Fruit fly (Drosophila melanogaster) whole organism, wandering third instar larva: Measurements from ENCODE around the gene eIF1A.

Experiments
- Hr83 ChIP-seq: fragments of 200-300 bp; sonication (Bioruptor generic); optimal IDR thresholded peaks from 2 replicates; lab custom pipeline; 2016; ENCODE audit warnings: missing biosample characterization, mild to moderate bottlenecking, missing genetic modification characterization, moderate library complexity; ENCODE audit not compliant: poor library complexity, severe bottlenecking
- psq ChIP-seq: fragments of 200-800 bp; sonication (Bioruptor generic); optimal IDR thresholded peaks from 3 replicates; lab custom pipeline; 2017; ENCODE audit warnings: missing biosample characterization, mild to moderate bottlenecking, missing genetic modification characterization, moderate library complexity

- TF ChIP-seq psq (no peak), Hr83 (GFP tag; lab: Kevin White, UChicago) (no peak)
Measured at dm6 chr3R:18226809-18227157, 47.7 kb upstream of the eIF1A start.
